Worm (Caenorhabditis elegans) whole organism, early embryonic: Measurements from ENCODE around the gene C28H8.2.

Experiments
- B0310.2 ChIP-seq: sonication (generic microtip); optimal IDR thresholded peaks from 2 replicates; lab custom pipeline; 2016; ENCODE audit warnings: mild to moderate bottlenecking, missing genetic modification characterization, missing compliant biosample characterization
- F13C5.2 ChIP-seq: sonication (generic microtip); optimal IDR thresholded peaks from 2 replicates; lab custom pipeline; 2017; ENCODE audit warnings: mild to moderate bottlenecking, missing genetic modification characterization, inconsistent platforms, missing compliant biosample characterization
- aly-1 ChIP-seq: sonication (generic microtip); optimal IDR thresholded peaks from 2 replicates; lab custom pipeline; 2016; ENCODE audit warnings: missing genetic modification characterization, missing compliant biosample characterization
- ama-1 ChIP-seq: fragments of 150-350 bp; optimal IDR thresholded peaks from 2 replicates; lab custom pipeline; 2014
- ceh-13 ChIP-seq: fragments of 200-800 bp; sonication (Bioruptor generic); optimal IDR thresholded peaks from 2 replicates; lab custom pipeline; 2018; ENCODE audit warnings: mild to moderate bottlenecking, missing genetic modification characterization, missing compliant biosample characterization
- ceh-36 ChIP-seq: sonication (generic microtip); optimal IDR thresholded peaks from 2 replicates; lab custom pipeline; 2016; ENCODE audit warnings: missing genetic modification characterization, inconsistent platforms, missing compliant biosample characterization
- ets-7 ChIP-seq: sonication (generic microtip); optimal IDR thresholded peaks from 2 replicates; lab custom pipeline; 2016; ENCODE audit warnings: missing genotype, missing genetic modification characterization, missing compliant biosample characterization
- flt-1 ChIP-seq: fragments of 200-800 bp; sonication (Bioruptor generic); IDR thresholded peaks from 2 replicates; pipeline ENCODE4 v1.3.6; 2022; ENCODE audit warnings: missing genetic modification characterization, missing compliant biosample characterization
- hmbx-1 ChIP-seq: sonication (generic microtip); optimal IDR thresholded peaks from 2 replicates; lab custom pipeline; 2016; ENCODE audit warnings: mild to moderate bottlenecking, missing genetic modification characterization, missing compliant biosample characterization
- hmg-4 ChIP-seq: fragments of 200-800 bp; sonication (Bioruptor generic); optimal IDR thresholded peaks from 2 replicates; lab custom pipeline; 2018; ENCODE audit warnings: mild to moderate bottlenecking, missing genetic modification characterization, missing compliant biosample characterization
- hnd-1 ChIP-seq: sonication (generic microtip); optimal IDR thresholded peaks from 2 replicates; lab custom pipeline; 2016; ENCODE audit warnings: missing genetic modification characterization, missing compliant biosample characterization
- pes-1 ChIP-seq: fragments of 200-800 bp; sonication (Bioruptor generic); IDR thresholded peaks from 2 replicates; pipeline ENCODE4 v1.3.6; 2022; ENCODE audit warnings: missing genetic modification reagents, missing genetic modification characterization, missing compliant biosample characterization
- scrt-1 ChIP-seq: fragments of 200-800 bp; sonication (Bioruptor generic); IDR thresholded peaks from 2 replicates; pipeline ENCODE4 v1.3.6; 2022; ENCODE audit warnings: missing genetic modification characterization, missing compliant biosample characterization
- sea-1 ChIP-seq: fragments of 200-800 bp; sonication (Bioruptor generic); conservative IDR thresholded peaks from 2 replicates; pipeline ENCODE4 v1.3.6; 2022; ENCODE audit warnings: missing genetic modification characterization, missing compliant biosample characterization
- tbx-11 ChIP-seq: fragments of 200-800 bp; sonication (Bioruptor generic); IDR thresholded peaks from 2 replicates; pipeline ENCODE4 v1.3.6; 2022; ENCODE audit warnings: missing genetic modification characterization, missing compliant biosample characterization
- tbx-37 ChIP-seq: fragments of 200-800 bp; sonication (Bioruptor generic); conservative IDR thresholded peaks from 2 replicates; pipeline ENCODE4 v1.3.6; 2022; ENCODE audit warnings: missing genetic modification reagents, missing genetic modification characterization, missing compliant biosample characterization
- tra-4 ChIP-seq: sonication (generic microtip); optimal IDR thresholded peaks from 2 replicates; lab custom pipeline; 2017; ENCODE audit warnings: missing genetic modification characterization, missing compliant biosample characterization

Gene C28H8.2

DNA sequence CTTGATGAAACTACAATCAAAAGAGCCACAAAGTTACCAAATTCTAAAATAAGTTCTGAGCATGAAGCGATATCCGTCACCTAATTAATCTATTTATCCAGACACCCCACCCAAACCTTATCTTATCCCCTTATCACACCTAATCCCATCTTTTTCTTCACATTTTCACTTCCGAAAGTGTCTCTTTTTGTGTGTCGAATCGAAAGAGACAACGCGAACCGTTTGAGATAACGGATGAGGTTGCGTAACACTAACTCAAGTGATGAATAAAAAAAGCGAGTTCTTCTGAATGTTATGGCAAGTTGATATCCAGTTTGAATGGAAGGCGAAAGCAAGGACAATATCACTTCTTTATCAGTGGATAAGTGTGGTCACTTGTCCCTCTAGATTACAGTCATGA is 36.6 kb upstream of the C28H8.2 start:
- no peak for TF ChIP-seq F13C5.2 (tag; lab: Kevin White, UChicago)
- no peak for TF ChIP-seq flt-1
- TF ChIP-seq sea-1 (GFP tag; lab: Robert Waterston, UW) = no peak
- no peak for TF ChIP-seq pes-1
- no peak for TF ChIP-seq ets-7 (tag; lab: Kevin White, UChicago)
- no peak for TF ChIP-seq ceh-36 (tag; lab: Kevin White, UChicago)
- no peak for TF ChIP-seq tra-4
- TF ChIP-seq hmg-4 (GFP tag; lab: Kevin White, UChicago) = no peak
- TF ChIP-seq B0310.2 (tag; lab: Kevin White, UChicago) = no peak
- TF ChIP-seq scrt-1 (GFP tag; lab: Robert Waterston, UW) = no peak
- TF ChIP-seq hnd-1 (tag; lab: Kevin White, UChicago) = no peak
- TF ChIP-seq aly-1 = no peak

DNA sequence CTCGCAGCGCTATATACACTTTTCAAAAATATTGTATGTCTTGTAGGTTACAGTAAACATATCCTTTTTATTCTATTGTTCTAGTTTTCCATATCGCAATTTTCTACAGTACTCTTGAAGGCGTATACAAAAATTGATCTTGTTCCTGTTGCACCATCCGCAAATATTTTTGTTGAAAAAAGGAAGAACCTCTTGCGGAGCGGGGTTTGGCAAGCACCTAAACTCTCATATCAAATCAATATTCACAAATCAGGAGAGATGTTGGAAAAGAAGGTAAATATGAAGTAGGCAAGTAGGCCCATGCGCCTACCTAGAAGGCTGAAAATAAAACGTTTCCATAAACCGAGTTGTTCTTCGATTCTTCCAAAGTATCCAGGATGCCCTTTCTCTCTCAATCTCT is 36.1 kb upstream of the C28H8.2 start, which contains the start of gene C28H8.5:
TSS of gene C28H8.5 (plus strand) at position 301 of the 400 bp plus-strand sequence.
- TF ChIP-seq tbx-37 (GFP tag; lab: Robert Waterston, UW) = no peak
- TF ChIP-seq scrt-1 (GFP tag; lab: Robert Waterston, UW) = no peak

ce11 chrIII:5884459-5884858 is 35.7 kb upstream of the C28H8.2 start:
- TF ChIP-seq ceh-13 (no peak), B0310.2 (tag; lab: Kevin White, UChicago) (no peak)

- TF ChIP-seq pes-1 (no peak), hnd-1 (tag; lab: Kevin White, UChicago) (no peak), B0310.2 (tag; lab: Kevin White, UChicago) (no peak), ets-7 (tag; lab: Kevin White, UChicago) (no peak), tra-4 (no peak), hmbx-1 (tag; lab: Kevin White, UChicago) (no peak), tbx-37 (GFP tag; lab: Robert Waterston, UW) (no peak), ceh-36 (tag; lab: Kevin White, UChicago) (no peak), flt-1 (no peak), F13C5.2 (tag; lab: Kevin White, UChicago) (no peak), ceh-13 (no peak), tbx-11 (GFP tag; lab: Robert Waterston, UW) (no peak), hmg-4 (GFP tag; lab: Kevin White, UChicago) (no peak), sea-1 (GFP tag; lab: Robert Waterston, UW) (no peak), ama-1 (lab: Kevin White, UChicago) (no peak), aly-1 (no peak), scrt-1 (GFP tag; lab: Robert Waterston, UW) (no peak)
These were observed 33.2 kb upstream of the C28H8.2 start, which contains the start of gene C28H8.7 for ce11 chrIII:5886893-5887292. Gene C28H8.7, minus strand, starts transcription at chrIII:5886993.

DNA sequence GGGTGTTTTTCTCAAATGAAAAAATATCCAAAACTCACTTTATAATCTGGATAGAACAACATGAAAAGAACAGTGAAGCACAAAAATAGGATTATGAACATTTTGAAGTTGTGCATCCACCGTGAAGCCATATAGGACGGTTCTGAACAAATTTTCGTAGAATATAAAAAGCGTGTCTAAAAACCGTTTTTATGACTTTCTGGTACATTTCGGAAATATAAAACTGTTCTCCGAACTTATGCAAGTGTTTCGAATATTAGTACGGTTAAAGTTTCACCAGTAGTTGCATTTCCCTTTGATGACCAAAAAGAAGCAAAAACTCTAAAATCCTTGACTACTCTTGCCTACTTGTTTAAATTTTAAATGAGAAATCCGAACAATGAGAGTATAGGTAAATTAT is 31.4 kb upstream of the C28H8.2 start, which contains the start of gene C28H8.8:
TSS of gene C28H8.8 (minus strand) at position 101 of the 400 bp plus-strand sequence.
- no peak for TF ChIP-seq tra-4
- no peak for TF ChIP-seq ceh-13
- no peak for TF ChIP-seq hmbx-1 (tag; lab: Kevin White, UChicago)
- TF ChIP-seq pes-1 = no peak
- TF ChIP-seq flt-1 = no peak
- no peak for TF ChIP-seq tbx-37 (GFP tag; lab: Robert Waterston, UW)
- no peak for TF ChIP-seq scrt-1 (GFP tag; lab: Robert Waterston, UW)
- no peak for TF ChIP-seq hnd-1 (tag; lab: Kevin White, UChicago)
- TF ChIP-seq B0310.2 (tag; lab: Kevin White, UChicago) = no peak
- TF ChIP-seq ama-1 (lab: Kevin White, UChicago) = no peak
- no peak for TF ChIP-seq aly-1
- TF ChIP-seq ets-7 (tag; lab: Kevin White, UChicago) = no peak
- TF ChIP-seq sea-1 (GFP tag; lab: Robert Waterston, UW) = no peak
- no peak for TF ChIP-seq hmg-4 (GFP tag; lab: Kevin White, UChicago)
- no peak for TF ChIP-seq tbx-11 (GFP tag; lab: Robert Waterston, UW)
- TF ChIP-seq F13C5.2 (tag; lab: Kevin White, UChicago) = no peak
- no peak for TF ChIP-seq ceh-36 (tag; lab: Kevin White, UChicago)

DNA sequence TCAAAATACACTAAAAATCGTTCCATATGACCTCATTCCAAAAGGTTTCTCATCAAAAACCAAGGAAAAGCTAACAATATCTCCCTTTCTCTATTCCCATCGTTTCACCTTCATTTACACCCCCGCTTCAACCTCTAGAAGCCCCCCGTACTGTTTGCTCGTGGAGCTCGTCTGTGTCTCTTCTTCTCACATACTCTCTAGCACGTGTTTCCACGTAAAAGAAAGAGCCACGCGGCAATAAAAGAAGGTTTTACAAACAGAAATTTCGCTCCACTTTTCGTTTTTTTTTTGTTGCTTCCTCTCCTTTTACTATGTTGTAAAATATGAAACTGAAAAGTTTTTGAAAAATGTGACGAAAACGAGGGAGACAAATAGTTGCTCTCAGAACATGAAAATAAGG is 27.2 kb upstream of the C28H8.2 start:
- TF ChIP-seq tra-4 (no peak), tbx-11 (GFP tag; lab: Robert Waterston, UW) (no peak), F13C5.2 (tag; lab: Kevin White, UChicago) (no peak), B0310.2 (tag; lab: Kevin White, UChicago) (no peak), flt-1 (no peak), pes-1 (no peak), hmbx-1 (tag; lab: Kevin White, UChicago) (no peak), tbx-37 (GFP tag; lab: Robert Waterston, UW) (no peak), ets-7 (tag; lab: Kevin White, UChicago) (no peak), hmg-4 (GFP tag; lab: Kevin White, UChicago) (no peak), ceh-36 (tag; lab: Kevin White, UChicago) (no peak), sea-1 (GFP tag; lab: Robert Waterston, UW) (no peak), ceh-13 (no peak), ama-1 (lab: Kevin White, UChicago) (no peak), scrt-1 (GFP tag; lab: Robert Waterston, UW) (no peak), aly-1 (no peak)

DNA sequence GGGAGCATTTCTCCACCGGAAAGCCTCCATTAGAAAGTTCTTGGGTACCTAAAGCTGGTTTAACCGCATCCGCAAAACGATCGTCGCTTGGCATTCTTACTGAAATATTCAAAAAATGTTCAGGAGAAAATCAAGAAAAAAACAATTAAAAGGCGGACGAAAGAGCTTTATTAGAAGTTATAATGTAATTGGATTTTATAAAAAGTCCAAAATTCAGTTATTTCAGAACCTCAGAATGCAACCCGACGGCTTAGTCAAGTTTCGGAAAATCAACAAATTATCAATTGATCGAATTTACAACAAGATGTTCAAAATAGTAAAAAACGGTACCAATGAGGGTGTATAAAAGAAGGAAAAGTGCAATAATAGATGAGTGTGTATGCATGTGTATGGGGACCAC is 24.2 kb upstream of the C28H8.2 start, which contains the start of gene pxl-1:
TSS of gene pxl-1 (minus strand) at position 101 of the 400 bp plus-strand sequence.
- TF ChIP-seq ceh-36 (tag; lab: Kevin White, UChicago) (no peak), ceh-13 (no peak), ama-1 (lab: Kevin White, UChicago) (no peak), sea-1 (GFP tag; lab: Robert Waterston, UW) (no peak), tbx-37 (GFP tag; lab: Robert Waterston, UW) (no peak), hnd-1 (tag; lab: Kevin White, UChicago) (no peak), B0310.2 (tag; lab: Kevin White, UChicago) (no peak), tbx-11 (GFP tag; lab: Robert Waterston, UW) (no peak), flt-1 (no peak)
